Fruit fly (Drosophila melanogaster): Measurements from ENCODE around the gene Pex16.

DNA sequence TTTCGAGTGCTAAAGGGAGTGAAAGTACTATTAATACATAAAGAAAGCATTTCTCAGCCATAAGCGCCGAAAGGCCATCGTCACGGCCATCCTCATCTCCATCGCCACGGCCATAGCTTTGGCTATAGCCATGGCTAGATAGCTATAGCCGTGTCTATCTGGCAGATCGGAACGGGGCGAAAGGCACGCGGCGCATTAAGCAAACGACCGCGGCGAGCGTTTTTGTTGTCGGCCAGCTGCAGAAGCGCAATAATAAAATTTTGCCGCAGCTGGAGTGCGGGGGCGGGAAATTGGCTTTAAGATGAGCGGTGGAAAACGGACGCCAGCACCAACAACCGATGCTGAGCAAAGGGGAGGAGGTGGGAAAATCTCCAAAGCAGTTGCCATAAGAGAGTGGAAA is 27.7 kb downstream of the Pex16 start:
- no peak for TF ChIP-seq CG13204 (GFP tag; optimal IDR thresholded peaks at IDR 0.05)
- TF ChIP-seq EcR (GFP tag; optimal IDR thresholded peaks at IDR 0.05), result no peak
- TF ChIP-seq D1 (tag; optimal IDR thresholded peaks at IDR 0.05), result no peak
- no peak for TF ChIP-seq CG8159 (tag; optimal IDR thresholded peaks at IDR 0.05)
